Worm (Caenorhabditis elegans) whole organism, L2 larva: ENCODE results near the gene B0361.4.

Experiments
- C34F6.9 ChIP-seq: fragments of 150-350 bp; optimal IDR thresholded peaks from 2 replicates; lab custom pipeline; 2014; ENCODE audit warnings: missing biosample characterization, missing genetic modification characterization
- F13H6.1 ChIP-seq: sonication (generic microtip); optimal IDR thresholded peaks from 2 replicates; lab custom pipeline; 2016; ENCODE audit warnings: missing genetic modification characterization, missing compliant biosample characterization
- Y55F3AM.14 ChIP-seq: fragments of 200-800 bp; sonication (Bioruptor generic); optimal IDR thresholded peaks from 2 replicates; lab custom pipeline; 2018; ENCODE audit warnings: mild to moderate bottlenecking, missing genetic modification characterization, missing compliant biosample characterization
- ZK546.5 ChIP-seq: sonication (generic microtip); optimal IDR thresholded peaks from 2 replicates; lab custom pipeline; 2017; ENCODE audit warnings: missing biosample characterization, missing genetic modification characterization
- aly-2 ChIP-seq: fragments of 150-350 bp; optimal IDR thresholded peaks from 2 replicates; lab custom pipeline; 2014; ENCODE audit warnings: missing biosample characterization, missing genetic modification characterization
- ama-1 ChIP-seq: fragments of 150-350 bp; optimal IDR thresholded peaks from 2 replicates; lab custom pipeline; 2018; ENCODE audit warnings: inconsistent platforms
- blmp-1 ChIP-seq: sonication (generic microtip); optimal IDR thresholded peaks from 2 replicates; lab custom pipeline; 2017; ENCODE audit warnings: missing genetic modification characterization, mild to moderate bottlenecking, missing compliant biosample characterization, antibody characterized with exemption, moderate library complexity; ENCODE audit not compliant: insufficient read depth
- ceh-16 ChIP-seq: fragments of 150-350 bp; optimal IDR thresholded peaks from 2 replicates; lab custom pipeline; 2014; ENCODE audit warnings: missing biosample characterization, missing genetic modification characterization
- ceh-82 ChIP-seq: fragments of 150-350 bp; optimal IDR thresholded peaks from 2 replicates; lab custom pipeline; 2014; ENCODE audit warnings: missing biosample characterization, missing genetic modification characterization
- crh-2 ChIP-seq: sonication (generic microtip); optimal IDR thresholded peaks from 2 replicates; lab custom pipeline; 2017; ENCODE audit warnings: missing biosample characterization, missing genetic modification characterization
- dmd-4 ChIP-seq: sonication (generic microtip); optimal IDR thresholded peaks from 2 replicates; lab custom pipeline; 2017; ENCODE audit warnings: missing biosample characterization, missing genetic modification characterization
- elt-3 ChIP-seq: sonication (generic microtip); optimal IDR thresholded peaks from 2 replicates; lab custom pipeline; 2017; ENCODE audit warnings: missing biosample characterization, missing genetic modification characterization
- gmeb-1 ChIP-seq: fragments of 150-350 bp; optimal IDR thresholded peaks from 2 replicates; lab custom pipeline; 2014; ENCODE audit warnings: missing biosample characterization, missing genetic modification characterization
- lin-11 ChIP-seq: fragments of 150-350 bp; sonication (generic microtip); optimal IDR thresholded peaks from 2 replicates; lab custom pipeline; 2014; ENCODE audit warnings: missing biosample characterization, missing genetic modification characterization, inconsistent platforms, mixed read lengths
- lin-13 ChIP-seq: fragments of 150-350 bp; optimal IDR thresholded peaks from 2 replicates; lab custom pipeline; 2014; ENCODE audit warnings: missing biosample characterization, missing genetic modification reagents, missing genetic modification characterization
- lin-39 ChIP-seq: fragments of 150-350 bp; optimal IDR thresholded peaks from 2 replicates; lab custom pipeline; 2014; ENCODE audit warnings: missing biosample characterization, missing genetic modification reagents, missing genetic modification characterization
- lsy-2 ChIP-seq, 2 experiments: fragments of 150-350 bp in 1 of 2; sonication (generic microtip) in 1 of 2; optimal IDR thresholded peaks; 2 replicates each; lab custom pipeline; 2014 to 2017; ENCODE audit warnings: missing biosample characterization in 2 of 2, missing genetic modification characterization in 2 of 2
- mab-5 ChIP-seq: fragments of 150-350 bp; optimal IDR thresholded peaks from 2 replicates; lab custom pipeline; 2014; ENCODE audit warnings: missing biosample characterization, missing genetic modification characterization
- mbf-1 ChIP-seq: sonication (generic microtip); optimal IDR thresholded peaks from 2 replicates; lab custom pipeline; 2017; ENCODE audit warnings: missing biosample characterization, missing genetic modification characterization
- mdl-1 ChIP-seq, 2 experiments: fragments of 150-350 bp in 1 of 2; sonication (generic microtip) in 1 of 2; optimal IDR thresholded peaks; 2 replicates each; lab custom pipeline; 2017; ENCODE audit warnings: missing biosample characterization in 2 of 2, missing genetic modification characterization in 2 of 2
- nhr-10 ChIP-seq: sonication (generic microtip); optimal IDR thresholded peaks from 2 replicates; lab custom pipeline; 2017; ENCODE audit warnings: missing biosample characterization, missing genetic modification characterization
- nhr-11 ChIP-seq: fragments of 150-350 bp; optimal IDR thresholded peaks from 2 replicates; lab custom pipeline; 2014; ENCODE audit warnings: missing biosample characterization, missing genetic modification characterization
- nhr-129 ChIP-seq: fragments of 150-350 bp; optimal IDR thresholded peaks from 2 replicates; lab custom pipeline; 2014; ENCODE audit warnings: missing biosample characterization, missing genetic modification characterization
- nhr-21 ChIP-seq: fragments of 150-350 bp; optimal IDR thresholded peaks from 2 replicates; lab custom pipeline; 2014; ENCODE audit warnings: missing biosample characterization, missing genetic modification characterization
- nhr-237 ChIP-seq: fragments of 150-350 bp; optimal IDR thresholded peaks from 2 replicates; lab custom pipeline; 2014; ENCODE audit warnings: missing biosample characterization, missing genetic modification characterization
- nhr-77 ChIP-seq: fragments of 150-350 bp; optimal IDR thresholded peaks from 2 replicates; lab custom pipeline; 2014; ENCODE audit warnings: missing biosample characterization, missing genetic modification characterization
- sem-4 ChIP-seq: fragments of 150-350 bp; optimal IDR thresholded peaks from 2 replicates; lab custom pipeline; 2014; ENCODE audit warnings: missing biosample characterization, missing genetic modification reagents, missing genetic modification characterization
- skn-1 ChIP-seq: sonication (generic microtip); optimal IDR thresholded peaks from 2 replicates; lab custom pipeline; 2017; ENCODE audit warnings: missing biosample characterization, missing genetic modification characterization
- sma-9 ChIP-seq, 2 experiments: fragments of 150-350 bp in 1 of 2; sonication (generic microtip) in 1 of 2; optimal IDR thresholded peaks; 2 replicates each; lab custom pipeline; 2014 to 2016; ENCODE audit warnings: missing genetic modification characterization in 2 of 2, mild to moderate bottlenecking in 1 of 2, missing biosample characterization in 1 of 2, missing compliant biosample characterization in 1 of 2, missing genetic modification reagents in 1 of 2, moderate library complexity in 1 of 2
- snpc-4 ChIP-seq: fragments of 150-350 bp; optimal IDR thresholded peaks from 2 replicates; lab custom pipeline; 2014; ENCODE audit warnings: missing biosample characterization, missing genetic modification characterization
- unc-39 ChIP-seq: fragments of 150-350 bp; optimal IDR thresholded peaks from 2 replicates; lab custom pipeline; 2014; ENCODE audit warnings: missing biosample characterization, missing genetic modification characterization
- unc-62 ChIP-seq: fragments of 150-350 bp; optimal IDR thresholded peaks from 2 replicates; lab custom pipeline; 2014; ENCODE audit warnings: missing biosample characterization, missing genetic modification reagents, missing genetic modification characterization
- ztf-1 ChIP-seq: fragments of 200-800 bp; sonication (Bioruptor generic); conservative IDR thresholded peaks from 2 replicates; pipeline ENCODE4 v1.3.6; 2022; ENCODE audit warnings: missing genetic modification characterization, missing compliant biosample characterization
- ztf-11 ChIP-seq: sonication (generic microtip); optimal IDR thresholded peaks from 2 replicates; lab custom pipeline; 2017; ENCODE audit warnings: missing biosample characterization, missing genetic modification characterization
- ztf-4 ChIP-seq: fragments of 150-350 bp; optimal IDR thresholded peaks from 2 replicates; lab custom pipeline; 2014; ENCODE audit warnings: missing biosample characterization, missing genetic modification characterization

Gene B0361.4

ce11 chrIII:7216924-7217521 is 41.8 kb upstream of the B0361.4 start (continued):
- TF ChIP-seq ama-1: no peak
- TF ChIP-seq mab-5 (tag; lab: Kevin White, UChicago): peak; percentile 70

- TF ChIP-seq lsy-2 (tag; optimal IDR thresholded peaks at IDR 0.05; lab: Kevin White, UChicago) (peak in 1 of 2 experiments; percentile 40), lin-13 (GFP tag; lab: Kevin White, UChicago) (no peak)
Observed at ce11 chrIII:7221103-7221502, 37.7 kb upstream of the B0361.4 start.

- TF ChIP-seq skn-1 (tag; lab: Kevin White, UChicago) (no peak), nhr-129 (tag; lab: Kevin White, UChicago) (no peak), ZK546.5 (tag; lab: Kevin White, UChicago) (no peak), lsy-2 (tag; optimal IDR thresholded peaks at IDR 0.05; lab: Kevin White, UChicago) (no peak), blmp-1 (tag; lab: Kevin White, UChicago) (no peak), nhr-10 (no peak), mbf-1 (no peak), ceh-16 (no peak), nhr-21 (tag; lab: Kevin White, UChicago) (no peak), gmeb-1 (tag; lab: Kevin White, UChicago) (no peak), sem-4 (tag; lab: Kevin White, UChicago) (no peak), aly-2 (tag; lab: Kevin White, UChicago) (no peak), snpc-4 (tag; lab: Kevin White, UChicago) (no peak), ztf-11 (tag; lab: Kevin White, UChicago) (no peak), crh-2 (tag; lab: Kevin White, UChicago) (no peak), lin-39 (no peak), sma-9 (GFP tag; optimal IDR thresholded peaks at IDR 0.05; lab: Kevin White, UChicago) (no peak), sma-9 (tag; optimal IDR thresholded peaks at IDR 0.05; lab: Kevin White, UChicago) (no peak), ztf-4 (no peak), F13H6.1 (tag; lab: Kevin White, UChicago) (no peak), mab-5 (tag; lab: Kevin White, UChicago) (no peak)
Observed at ce11 chrIII:7223029-7223428, 35.8 kb upstream of the B0361.4 start, which contains the start of gene der-2. Gene der-2, minus strand, starts transcription at chrIII:7223129.

ce11 chrIII:7226607-7227006 is 32.2 kb upstream of the B0361.4 start, which contains the start of gene hsp-75:
Gene hsp-75, minus strand, starts transcription at chrIII:7226707.
- TF ChIP-seq dmd-4 (tag; lab: Kevin White, UChicago) (no peak), nhr-77 (tag; lab: Kevin White, UChicago) (no peak), sma-9 (GFP tag; optimal IDR thresholded peaks at IDR 0.05; lab: Kevin White, UChicago) (no peak), sma-9 (tag; optimal IDR thresholded peaks at IDR 0.05; lab: Kevin White, UChicago) (no peak), gmeb-1 (tag; lab: Kevin White, UChicago) (no peak), nhr-11 (tag; lab: Kevin White, UChicago) (no peak), C34F6.9 (tag; lab: Kevin White, UChicago) (no peak), mbf-1 (no peak), ztf-1 (GFP tag; lab: Robert Waterston, UW) (no peak), blmp-1 (tag; lab: Kevin White, UChicago) (no peak)

ce11 chrIII:7229687-7230086 is 29.1 kb upstream of the B0361.4 start, which contains the start of gene R151.8:
Gene R151.8, minus strand, starts transcription at chrIII:7229787.
- TF ChIP-seq lsy-2 (tag; optimal IDR thresholded peaks at IDR 0.05; lab: Kevin White, UChicago): no peak
- no peak for TF ChIP-seq nhr-77 (tag; lab: Kevin White, UChicago)
- no peak for TF ChIP-seq ztf-11 (tag; lab: Kevin White, UChicago)
- TF ChIP-seq nhr-237: no peak
- no peak for TF ChIP-seq mdl-1 (tag; optimal IDR thresholded peaks at IDR 0.05; lab: Kevin White, UChicago)
- no peak for TF ChIP-seq elt-3 (tag; lab: Kevin White, UChicago)
- no peak for TF ChIP-seq unc-39 (tag; lab: Kevin White, UChicago)
- TF ChIP-seq Y55F3AM.14 (GFP tag; lab: Kevin White, UChicago): no peak
- no peak for TF ChIP-seq lin-11 (tag; lab: Kevin White, UChicago)
- TF ChIP-seq unc-62 (GFP tag; lab: Kevin White, UChicago): no peak
- TF ChIP-seq sma-9 (GFP tag; optimal IDR thresholded peaks at IDR 0.05; lab: Kevin White, UChicago): no peak
- no peak for TF ChIP-seq sma-9 (tag; optimal IDR thresholded peaks at IDR 0.05; lab: Kevin White, UChicago)
- no peak for TF ChIP-seq lin-13 (GFP tag; lab: Kevin White, UChicago)
- no peak for TF ChIP-seq C34F6.9 (tag; lab: Kevin White, UChicago)
- TF ChIP-seq ceh-82 (tag; lab: Kevin White, UChicago): no peak
- TF ChIP-seq F13H6.1 (tag; lab: Kevin White, UChicago): no peak
- TF ChIP-seq nhr-129 (tag; lab: Kevin White, UChicago): no peak
- no peak for TF ChIP-seq ztf-1 (GFP tag; lab: Robert Waterston, UW)
- no peak for TF ChIP-seq snpc-4 (tag; lab: Kevin White, UChicago)
- no peak for TF ChIP-seq blmp-1 (tag; lab: Kevin White, UChicago)
